Worm (Caenorhabditis elegans) whole organism, mixed stage, embryonic: ENCODE measurements around the gene srh-147.
"Not testable (repeated sequence)": the region's sequence is repeated elsewhere in the genome, so short reads cannot be mapped to it uniquely, and the experiment has no call there.

ENCODE experiments used
- M03D4.4 ChIP-seq: sonication (generic microtip); optimal IDR thresholded peaks from 2 replicates; lab custom pipeline; 2017; ENCODE audit warnings: mild to moderate bottlenecking, missing genetic modification characterization, missing compliant biosample characterization
- blmp-1 ChIP-seq: fragments of 150-350 bp; optimal IDR thresholded peaks from 2 replicates; lab custom pipeline; 2014; ENCODE audit warnings: missing biosample characterization, missing genetic modification characterization
- ceh-39 ChIP-seq: fragments of 150-350 bp; optimal IDR thresholded peaks from 2 replicates; lab custom pipeline; 2014; ENCODE audit warnings: missing biosample characterization, missing genetic modification characterization
- ceh-43 ChIP-seq: fragments of 200-800 bp; sonication (Bioruptor generic); optimal IDR thresholded peaks from 2 replicates; lab custom pipeline; 2018; ENCODE audit warnings: mild to moderate bottlenecking, missing genetic modification characterization, moderate library complexity, missing compliant biosample characterization
- ceh-83 ChIP-seq: fragments of 200-800 bp; sonication (Bioruptor generic); optimal IDR thresholded peaks from 2 replicates; lab custom pipeline; 2018; ENCODE audit warnings: mild to moderate bottlenecking, missing genetic modification characterization, missing compliant biosample characterization
- ces-1 ChIP-seq: fragments of 150-350 bp; optimal IDR thresholded peaks from 2 replicates; lab custom pipeline; 2014; ENCODE audit warnings: missing biosample characterization, missing genetic modification reagents, missing genetic modification characterization
- cnd-1 ChIP-seq: fragments of 200-800 bp; sonication (Bioruptor generic); optimal IDR thresholded peaks from 2 replicates; lab custom pipeline; 2018; ENCODE audit warnings: mild to moderate bottlenecking, missing genetic modification characterization, missing compliant biosample characterization
- drap-1 ChIP-seq: fragments of 200-800 bp; sonication (Bioruptor generic); optimal IDR thresholded peaks from 3 replicates; lab custom pipeline; 2018; ENCODE audit warnings: mild to moderate bottlenecking, missing genetic modification characterization, missing compliant biosample characterization
- elt-1 ChIP-seq: sonication (generic microtip); optimal IDR thresholded peaks from 2 replicates; lab custom pipeline; 2017; ENCODE audit warnings: missing genetic modification characterization, mild to moderate bottlenecking, missing compliant biosample characterization, antibody characterized with exemption, moderate library complexity, borderline replicate concordance; ENCODE audit not compliant: insufficient read depth
- elt-3 ChIP-seq: fragments of 150-350 bp; optimal IDR thresholded peaks from 2 replicates; lab custom pipeline; 2014; ENCODE audit warnings: missing biosample characterization, missing genetic modification characterization
- ham-2 ChIP-seq: fragments of 200-800 bp; sonication (Bioruptor generic); optimal IDR thresholded peaks from 2 replicates; lab custom pipeline; 2018; ENCODE audit warnings: mild to moderate bottlenecking, missing genetic modification characterization, missing compliant biosample characterization
- hlh-1 ChIP-seq: fragments of 150-350 bp; optimal IDR thresholded peaks from 2 replicates; lab custom pipeline; 2014; ENCODE audit warnings: missing biosample characterization, missing genetic modification reagents, missing genetic modification characterization
- lin-13 ChIP-seq: fragments of 150-350 bp; optimal IDR thresholded peaks from 2 replicates; lab custom pipeline; 2014; ENCODE audit warnings: missing biosample characterization, missing genetic modification characterization
- lsy-2 ChIP-seq: fragments of 150-350 bp; optimal IDR thresholded peaks from 2 replicates; lab custom pipeline; 2014; ENCODE audit warnings: missing biosample characterization, missing genetic modification characterization
- mab-5 ChIP-seq: fragments of 150-350 bp; optimal IDR thresholded peaks from 2 replicates; lab custom pipeline; 2014; ENCODE audit warnings: missing biosample characterization, missing genetic modification characterization
- mep-1 ChIP-seq: fragments of 150-350 bp; optimal IDR thresholded peaks from 2 replicates; lab custom pipeline; 2017; ENCODE audit warnings: missing biosample characterization, missing genetic modification reagents, missing genetic modification characterization, inconsistent platforms
- mls-2 ChIP-seq: sonication (generic microtip); optimal IDR thresholded peaks from 2 replicates; lab custom pipeline; 2016; ENCODE audit warnings: mild to moderate bottlenecking, missing genetic modification characterization, moderate library complexity, missing compliant biosample characterization
- nhr-12 ChIP-seq: fragments of 150-350 bp; optimal IDR thresholded peaks from 2 replicates; lab custom pipeline; 2014; ENCODE audit warnings: missing biosample characterization, missing genetic modification characterization
- nhr-2 ChIP-seq: fragments of 150-350 bp; optimal IDR thresholded peaks from 2 replicates; lab custom pipeline; 2014; ENCODE audit warnings: missing biosample characterization, missing genetic modification characterization
- nhr-237 ChIP-seq: fragments of 150-350 bp; optimal IDR thresholded peaks from 2 replicates; lab custom pipeline; 2014; ENCODE audit warnings: missing biosample characterization, missing genetic modification characterization
- nhr-76 ChIP-seq: sonication (generic microtip); optimal IDR thresholded peaks from 2 replicates; lab custom pipeline; 2017; ENCODE audit warnings: missing biosample characterization, missing genetic modification characterization
- pha-4 ChIP-seq: fragments of 150-350 bp; optimal IDR thresholded peaks from 2 replicates; lab custom pipeline; 2018; ENCODE audit warnings: missing biosample characterization, missing genetic modification reagents, missing genetic modification characterization
- sem-2 ChIP-seq: fragments of 200-800 bp; sonication (Bioruptor generic); optimal IDR thresholded peaks from 2 replicates; lab custom pipeline; 2018; ENCODE audit warnings: mild to moderate bottlenecking, missing genetic modification characterization, missing compliant biosample characterization
- snpc-4 ChIP-seq: fragments of 150-350 bp; optimal IDR thresholded peaks from 2 replicates; lab custom pipeline; 2014; ENCODE audit warnings: missing biosample characterization, missing genetic modification characterization
- sptf-1 ChIP-seq: sonication (generic microtip); optimal IDR thresholded peaks from 2 replicates; lab custom pipeline; 2017; ENCODE audit warnings: mild to moderate bottlenecking, missing genetic modification characterization, moderate library complexity, missing compliant biosample characterization
- tbx-8 ChIP-seq: fragments of 200-800 bp; sonication (Bioruptor generic); optimal IDR thresholded peaks from 2 replicates; lab custom pipeline; 2018; ENCODE audit warnings: mild to moderate bottlenecking, missing genetic modification characterization, moderate library complexity, missing compliant biosample characterization
- unc-120 ChIP-seq: sonication (generic microtip); optimal IDR thresholded peaks from 2 replicates; lab custom pipeline; 2017; ENCODE audit warnings: missing genetic modification characterization, missing compliant biosample characterization; ENCODE audit not compliant: poor library complexity, severe bottlenecking
- unc-39 ChIP-seq: fragments of 150-350 bp; optimal IDR thresholded peaks from 2 replicates; lab custom pipeline; 2014; ENCODE audit warnings: missing biosample characterization, missing genetic modification characterization
- unc-62 ChIP-seq: fragments of 150-350 bp; optimal IDR thresholded peaks from 2 replicates; lab custom pipeline; 2014; ENCODE audit warnings: missing biosample characterization, missing genetic modification reagents, missing genetic modification characterization
- ztf-11 ChIP-seq: fragments of 150-350 bp; optimal IDR thresholded peaks from 2 replicates; lab custom pipeline; 2014; ENCODE audit warnings: missing biosample characterization, missing genetic modification characterization

srh-147 gene

DNA sequence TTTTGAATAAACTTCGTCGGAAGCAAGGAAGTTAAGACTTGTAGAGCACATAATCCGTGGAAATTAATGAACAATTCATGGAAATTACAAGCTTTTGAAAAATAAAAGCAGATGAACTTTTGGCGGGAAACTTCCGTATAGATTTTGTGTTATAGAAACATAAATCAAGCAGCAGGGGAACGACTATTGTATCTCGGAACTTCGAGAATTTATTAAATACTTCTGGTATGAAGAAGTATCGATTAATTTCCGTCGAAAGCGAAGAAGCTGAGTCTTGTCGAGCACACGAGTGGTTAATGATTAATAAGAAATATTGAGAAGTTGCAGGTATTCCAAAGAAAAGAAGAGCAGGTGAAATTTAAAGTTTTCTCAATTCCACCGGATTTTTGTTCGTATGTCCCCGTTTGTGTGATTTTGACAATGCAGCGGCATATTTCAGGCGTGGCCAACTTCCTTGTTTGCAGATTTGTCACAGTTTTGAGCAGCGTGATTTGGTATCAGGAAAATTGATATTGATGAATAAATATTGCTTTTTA is at the start of gene srh-147:
Gene srh-147 (minus strand): TSS at position 51 of the 536 bp plus-strand sequence.
- not testable (repeated sequence) for TF ChIP-seq unc-62 (GFP tag; lab: Kevin White, UChicago); lin-13 (tag; lab: Kevin White, UChicago); unc-39 (tag; lab: Kevin White, UChicago)

- TF ChIP-seq nhr-12 (no peak), sem-2 (GFP tag; lab: Kevin White, UChicago) (no peak), ceh-43 (GFP tag; lab: Kevin White, UChicago) (no peak)
Measured at ce11 chrV:15899696-15900095, 49.6 kb upstream of the srh-147 start, which contains the start of gene T06C12.14. T06C12.14 (plus strand) TSS chrV:15899996.

DNA sequence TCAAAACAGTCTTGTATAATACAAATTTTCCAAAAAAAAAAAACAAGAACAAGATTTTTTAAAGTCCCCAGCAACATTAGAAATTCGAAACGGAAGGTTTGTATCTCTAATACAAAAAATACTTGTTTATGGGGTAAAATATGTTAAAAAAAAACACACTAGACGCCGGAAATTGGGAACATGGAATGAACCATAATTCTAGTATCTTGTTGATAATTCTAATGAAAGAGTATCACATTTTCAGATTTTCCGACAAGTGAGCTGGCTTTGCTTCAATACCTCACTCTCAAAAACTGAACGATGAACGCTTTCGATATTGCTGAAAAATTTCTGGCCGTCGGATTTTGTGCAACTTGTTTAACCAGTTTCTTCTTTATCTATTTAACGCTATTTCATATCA is 47.6 kb upstream of the srh-147 start, which contains the start of gene str-60:
Gene str-60 (plus strand): TSS at position 301 of the 400 bp plus-strand sequence.
- no peak for TF ChIP-seq elt-1 (tag; lab: Kevin White, UChicago)
- no peak for TF ChIP-seq nhr-12
- TF ChIP-seq nhr-76 (tag; lab: Kevin White, UChicago) = no peak
- TF ChIP-seq sptf-1 = no peak
- no peak for TF ChIP-seq lsy-2 (tag; lab: Kevin White, UChicago)
- TF ChIP-seq mep-1 (tag; lab: Kevin White, UChicago) = no peak
- no peak for TF ChIP-seq nhr-237 (tag; lab: Kevin White, UChicago)

ce11 chrV:15896671-15897070 is 46.5 kb upstream of the srh-147 start, which contains the start of gene nhr-213:
nhr-213 (minus strand) TSS chrV:15896771.
- TF ChIP-seq hlh-1 (tag; lab: Kevin White, UChicago) = no peak
- TF ChIP-seq elt-3 (tag; lab: Kevin White, UChicago) = no peak
- no peak for TF ChIP-seq snpc-4 (tag; lab: Kevin White, UChicago)
- no peak for TF ChIP-seq ztf-11 (tag; lab: Kevin White, UChicago)
- TF ChIP-seq nhr-237 (tag; lab: Kevin White, UChicago) = no peak
- TF ChIP-seq ceh-83 (GFP tag; lab: Kevin White, UChicago) = no peak

ce11 chrV:15892696-15893095 is 42.6 kb upstream of the srh-147 start, which contains the start of gene T06C12.11:
T06C12.11 (plus strand) TSS chrV:15892996.
- no peak for TF ChIP-seq tbx-8 (GFP tag; lab: Kevin White, UChicago)
- no peak for TF ChIP-seq ham-2
- no peak for TF ChIP-seq unc-39 (tag; lab: Kevin White, UChicago)
- no peak for TF ChIP-seq ces-1
- no peak for TF ChIP-seq sem-2 (GFP tag; lab: Kevin White, UChicago)
- TF ChIP-seq nhr-237 (tag; lab: Kevin White, UChicago) = no peak
- TF ChIP-seq M03D4.4 (tag; lab: Kevin White, UChicago) = no peak
- no peak for TF ChIP-seq unc-62 (GFP tag; lab: Kevin White, UChicago)
- no peak for TF ChIP-seq nhr-12
- TF ChIP-seq mab-5 (tag; lab: Kevin White, UChicago) = no peak
- no peak for TF ChIP-seq cnd-1
- TF ChIP-seq pha-4 = no peak
- no peak for TF ChIP-seq mls-2 (tag; lab: Kevin White, UChicago)
- no peak for TF ChIP-seq drap-1 (GFP tag; lab: Kevin White, UChicago)
- no peak for TF ChIP-seq nhr-2 (tag; lab: Kevin White, UChicago)
- TF ChIP-seq elt-1 (tag; lab: Kevin White, UChicago) = no peak

DNA sequence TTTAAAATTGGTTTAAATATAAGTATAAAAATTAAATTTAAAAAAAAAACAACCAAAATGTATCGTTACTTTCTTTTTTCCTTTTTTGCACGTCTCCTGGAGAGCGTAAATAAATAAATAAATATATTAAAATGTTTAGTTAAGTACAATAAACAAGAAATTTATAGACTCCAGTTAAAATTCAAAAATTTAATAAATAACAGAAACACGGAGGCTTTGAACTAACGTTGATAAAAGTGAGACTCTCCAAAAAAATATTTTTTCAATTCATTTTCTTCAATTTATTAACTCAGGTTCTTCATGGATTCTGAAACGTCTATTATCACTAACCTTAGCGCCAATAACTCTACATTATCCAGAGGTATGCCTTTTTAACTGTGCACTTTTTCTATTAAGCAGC is 41.6 kb upstream of the srh-147 start, which contains the start of gene T06C12.12:
Gene T06C12.12 (plus strand): TSS at position 301 of the 400 bp plus-strand sequence.
- TF ChIP-seq nhr-12 (no peak), mab-5 (tag; lab: Kevin White, UChicago) (no peak), blmp-1 (tag; lab: Kevin White, UChicago) (no peak)

ce11 chrV:15891279-15891678 is 41.2 kb upstream of the srh-147 start:
- no peak for TF ChIP-seq unc-120 (tag; lab: Kevin White, UChicago)
- no peak for TF ChIP-seq snpc-4 (tag; lab: Kevin White, UChicago)
- no peak for TF ChIP-seq sem-2 (GFP tag; lab: Kevin White, UChicago)
- no peak for TF ChIP-seq ceh-83 (GFP tag; lab: Kevin White, UChicago)
- TF ChIP-seq pha-4 = no peak
- TF ChIP-seq elt-3 (tag; lab: Kevin White, UChicago) = no peak
- no peak for TF ChIP-seq ceh-43 (GFP tag; lab: Kevin White, UChicago)
- TF ChIP-seq ceh-39 = no peak
